Worm (Caenorhabditis elegans): ENCODE data around the gene mrpl-20.

Gene mrpl-20

ce11 chrII:13316630-13317029 is 21.5 kb upstream of the mrpl-20 start:
- no peak for TF ChIP-seq snpc-4 (tag; optimal IDR thresholded peaks at IDR 0.05)
- no peak for TF ChIP-seq nhr-90 (tag; optimal IDR thresholded peaks at IDR 0.05; ENCODE audit: poor library complexity)
- no peak for TF ChIP-seq lin-39 (tag; optimal IDR thresholded peaks at IDR 0.05)
- no peak for TF ChIP-seq alr-1 (tag; optimal IDR thresholded peaks at IDR 0.05; ENCODE audit: borderline replicate concordance)
- TF ChIP-seq ama-1 (optimal IDR thresholded peaks at IDR 0.05), result no peak
- no peak for TF ChIP-seq C16A3.4 (tag; optimal IDR thresholded peaks at IDR 0.05)
- TF ChIP-seq pag-3 (tag; optimal IDR thresholded peaks at IDR 0.05; ENCODE audit: borderline replicate concordance, insufficient read depth), result no peak
- no peak for TF ChIP-seq lsy-2 (tag; optimal IDR thresholded peaks at IDR 0.05)
- TF ChIP-seq hlh-17 (GFP tag; optimal IDR thresholded peaks at IDR 0.05; ENCODE audit: borderline replicate concordance), result no peak
- TF ChIP-seq nhr-12 (tag; optimal IDR thresholded peaks at IDR 0.05), result no peak
- TF ChIP-seq sup-37 (GFP tag; optimal IDR thresholded peaks at IDR 0.05), result no peak
- TF ChIP-seq elt-2 (tag; optimal IDR thresholded peaks at IDR 0.05), result no peak
- TF ChIP-seq mab-9 (GFP tag; IDR thresholded peaks at IDR 0.05), result no peak
- no peak for TF ChIP-seq nhr-11 (tag; optimal IDR thresholded peaks at IDR 0.05)
- no peak for TF ChIP-seq fos-1 (tag; optimal IDR thresholded peaks at IDR 0.05)
- TF ChIP-seq unc-130 (tag; optimal IDR thresholded peaks at IDR 0.05), result no peak
- TF ChIP-seq nhr-19 (GFP tag; conservative IDR thresholded peaks at IDR 0.05), result no peak
- no peak for TF ChIP-seq mef-2 (tag; optimal IDR thresholded peaks at IDR 0.05)
- TF ChIP-seq lir-3 (tag; optimal IDR thresholded peaks at IDR 0.05; ENCODE audit: poor library complexity), result no peak
- TF ChIP-seq lin-15B (tag; optimal IDR thresholded peaks at IDR 0.05), result no peak

- TF ChIP-seq unc-86 (tag; optimal IDR thresholded peaks at IDR 0.05) (no peak), nhr-85 (tag) (peak; percentile 22), unc-62 (GFP tag; optimal IDR thresholded peaks at IDR 0.05) (no peak), pag-3 (tag; optimal IDR thresholded peaks at IDR 0.05; ENCODE audit: borderline replicate concordance, insufficient read depth) (no peak), ztf-11 (tag; optimal IDR thresholded peaks at IDR 0.05) (no peak)
Measured at ce11 chrII:13320811-13321210, 17.3 kb upstream of the mrpl-20 start, which contains the start of gene mac-1. TSS of gene mac-1 (minus strand) at chrII:13320911.

ce11 chrII:13321235-13321634 is 16.8 kb upstream of the mrpl-20 start:
- TF ChIP-seq ceh-63 (GFP tag; optimal IDR thresholded peaks at IDR 0.05) (no peak), hlh-17 (GFP tag; optimal IDR thresholded peaks at IDR 0.05; ENCODE audit: borderline replicate concordance) (no peak), nhr-84 (tag; optimal IDR thresholded peaks at IDR 0.05) (no peak), mdl-1 (tag; optimal IDR thresholded peaks at IDR 0.05) (no peak), grh-1 (GFP tag; IDR thresholded peaks at IDR 0.05) (0 out of 2 replicates have a peak, but pooled peaks have one; percentile 6), C34B4.2 (tag; optimal IDR thresholded peaks at IDR 0.05) (no peak), elt-2 (tag; optimal IDR thresholded peaks at IDR 0.05) (no peak)

ce11 chrII:13325290-13325689 is 12.8 kb upstream of the mrpl-20 start:
- TF ChIP-seq ceh-8 (GFP tag; optimal IDR thresholded peaks at IDR 0.05), result peak; percentile 28
- TF ChIP-seq fos-1 (tag; optimal IDR thresholded peaks at IDR 0.05), result no peak

ce11 chrII:13326478-13326877 is 11.6 kb upstream of the mrpl-20 start:
- TF ChIP-seq nhr-47 (tag; optimal IDR thresholded peaks at IDR 0.05) (no peak), fkh-8 (tag; optimal IDR thresholded peaks at IDR 0.05) (no peak), ztf-11 (tag; optimal IDR thresholded peaks at IDR 0.05) (no peak), hlh-17 (GFP tag; optimal IDR thresholded peaks at IDR 0.05; ENCODE audit: borderline replicate concordance) (no peak), swsn-7 (tag; optimal IDR thresholded peaks at IDR 0.05) (no peak), aly-2 (tag; optimal IDR thresholded peaks at IDR 0.05) (no peak), ceh-63 (GFP tag; optimal IDR thresholded peaks at IDR 0.05) (no peak), nhr-84 (tag; optimal IDR thresholded peaks at IDR 0.05) (no peak), tbx-2 (tag; optimal IDR thresholded peaks at IDR 0.05) (no peak), nhr-12 (tag; optimal IDR thresholded peaks at IDR 0.05) (no peak), hpl-2 (GFP tag; optimal IDR thresholded peaks at IDR 0.05) (no peak), C16A3.4 (tag; optimal IDR thresholded peaks at IDR 0.05) (no peak), elt-2 (tag; optimal IDR thresholded peaks at IDR 0.05) (no peak)

Measured in whole organism, L1 larva.